Fruit fly (Drosophila melanogaster) whole organism, embryonic: ENCODE results near the gene hob.

ENCODE experiments used
- Abd-B ChIP-seq: fragments of 200-800 bp; sonication (Bioruptor generic); optimal IDR thresholded peaks from 2 replicates; lab custom pipeline; 2018; ENCODE audit warnings: missing biosample characterization, mild to moderate bottlenecking, missing genetic modification characterization, moderate library complexity
- CG10979 ChIP-seq: fragments of 200-800 bp; sonication (Bioruptor generic); optimal IDR thresholded peaks from 2 replicates; lab custom pipeline; 2018; ENCODE audit warnings: missing biosample characterization, mild to moderate bottlenecking, missing genetic modification characterization, moderate library complexity
- CG13123 ChIP-seq: fragments of 200-800 bp; sonication (Bioruptor generic); optimal IDR thresholded peaks from 2 replicates; lab custom pipeline; 2016; ENCODE audit warnings: missing biosample characterization, missing genetic modification characterization
- CG13775 ChIP-seq: fragments of 200-800 bp; sonication (Bioruptor generic); optimal IDR thresholded peaks from 3 replicates; lab custom pipeline; 2017; ENCODE audit warnings: missing biosample characterization, mild to moderate bottlenecking, missing genetic modification characterization
- CG14860 ChIP-seq: fragments of 200-800 bp; sonication (Bioruptor generic); IDR thresholded peaks from 3 replicates; pipeline ENCODE4 v1.3.6; 2022; ENCODE audit warnings: missing biosample characterization, missing genetic modification characterization; ENCODE audit not compliant: partially characterized antibody
- CG1602 ChIP-seq: fragments of 200-800 bp; sonication (Bioruptor generic); optimal IDR thresholded peaks from 3 replicates; lab custom pipeline; 2016; ENCODE audit warnings: missing biosample characterization, missing genetic modification characterization
- CG17361 ChIP-seq: fragments of 200-800 bp; sonication (Bioruptor generic); IDR thresholded peaks from 3 replicates; pipeline ENCODE4 v1.3.6; 2022; ENCODE audit warnings: missing biosample characterization, missing genetic modification characterization
- CG1792 ChIP-seq: fragments of 200-800 bp; sonication (Bioruptor generic); optimal IDR thresholded peaks from 2 replicates; lab custom pipeline; 2016; ENCODE audit warnings: missing biosample characterization, missing genetic modification characterization
- CG18011 ChIP-seq: fragments of 200-800 bp; sonication (Bioruptor generic); optimal IDR thresholded peaks from 2 replicates; lab custom pipeline; 2017; ENCODE audit warnings: missing biosample characterization, missing genetic modification characterization, mild to moderate bottlenecking, moderate library complexity, missing genotype
- CG18476 ChIP-seq: fragments of 200-800 bp; sonication (Bioruptor generic); optimal IDR thresholded peaks from 2 replicates; lab custom pipeline; 2016; ENCODE audit warnings: missing biosample characterization, mild to moderate bottlenecking, missing genetic modification characterization
- CG3065 ChIP-seq: fragments of 200-800 bp; sonication (Bioruptor generic); optimal IDR thresholded peaks from 2 replicates; lab custom pipeline; 2016; ENCODE audit warnings: missing biosample characterization, missing genetic modification characterization
- CG31224 ChIP-seq: fragments of 200-800 bp; sonication (Bioruptor generic); IDR thresholded peaks from 2 replicates; pipeline ENCODE4 v1.3.6; 2022; ENCODE audit warnings: missing biosample characterization, missing genetic modification characterization
- CG31388 ChIP-seq: fragments of 200-800 bp; sonication (Bioruptor generic); optimal IDR thresholded peaks from 2 replicates; lab custom pipeline; 2016; ENCODE audit warnings: missing biosample characterization, missing genetic modification characterization
- CG3281 ChIP-seq: fragments of 200-800 bp; sonication (Bioruptor generic); optimal IDR thresholded peaks from 3 replicates; lab custom pipeline; 2017; ENCODE audit warnings: missing biosample characterization, mild to moderate bottlenecking, missing genetic modification characterization
- CG34224 ChIP-seq: fragments of 200-800 bp; sonication (Bioruptor generic); IDR thresholded peaks from 3 replicates; pipeline ENCODE4 v1.3.6; 2022; ENCODE audit warnings: missing biosample characterization, missing genetic modification characterization; ENCODE audit not compliant: partially characterized antibody
- CG42726 ChIP-seq: fragments of 200-800 bp; sonication (Bioruptor generic); IDR thresholded peaks from 2 replicates; pipeline ENCODE4 v1.3.6; 2022; ENCODE audit warnings: missing biosample characterization, missing genetic modification characterization; ENCODE audit not compliant: partially characterized antibody
- CG6854 ChIP-seq: fragments of 200-800 bp; sonication (Bioruptor generic); optimal IDR thresholded peaks from 3 replicates; lab custom pipeline; 2017; ENCODE audit warnings: missing biosample characterization, mild to moderate bottlenecking, missing genetic modification characterization
- CG7357 ChIP-seq: fragments of 200-800 bp; sonication (Bioruptor generic); IDR thresholded peaks from 3 replicates; pipeline ENCODE4 v1.3.6; 2022; ENCODE audit warnings: missing biosample characterization, missing genetic modification characterization
- CG9797 ChIP-seq: fragments of 200-800 bp; sonication (Bioruptor generic); optimal IDR thresholded peaks from 3 replicates; lab custom pipeline; 2018; ENCODE audit warnings: missing biosample characterization, mild to moderate bottlenecking, missing genetic modification characterization
- CHES-1-like ChIP-seq: fragments of 200-800 bp; sonication (Bioruptor generic); optimal IDR thresholded peaks from 2 replicates; lab custom pipeline; 2016; ENCODE audit warnings: missing biosample characterization, missing genetic modification characterization
- CoRest ChIP-seq: fragments of 200-800 bp; sonication (Bioruptor generic); optimal IDR thresholded peaks from 3 replicates; lab custom pipeline; 2018; ENCODE audit warnings: missing biosample characterization, mild to moderate bottlenecking, missing genetic modification characterization, moderate library complexity
- D19A ChIP-seq: fragments of 200-800 bp; optimal IDR thresholded peaks from 3 replicates; lab custom pipeline; 2019; ENCODE audit warnings: missing biosample characterization, mild to moderate bottlenecking, missing genetic modification characterization, moderate library complexity
- Dad ChIP-seq: fragments of 200-800 bp; sonication (Bioruptor generic); optimal IDR thresholded peaks from 3 replicates; lab custom pipeline; 2016; ENCODE audit warnings: missing biosample characterization, missing genetic modification characterization
- Dfd ChIP-seq, 2 experiments: fragments of >200 bp; optimal IDR thresholded peaks; 2 replicates each; lab custom pipeline; 2017; ENCODE audit warnings: missing biosample characterization in 2 of 2, missing genetic modification characterization in 2 of 2
- HHEX ChIP-seq: fragments of 200-800 bp; sonication (Bioruptor generic); optimal IDR thresholded peaks from 3 replicates; lab custom pipeline; 2017; ENCODE audit warnings: missing biosample characterization, mild to moderate bottlenecking, missing genetic modification characterization, missing genetic modification reagents
- HmgZ ChIP-seq: fragments of 200-800 bp; sonication (Bioruptor generic); optimal IDR thresholded peaks from 2 replicates; lab custom pipeline; 2018; ENCODE audit warnings: missing biosample characterization, mild to moderate bottlenecking, missing genetic modification characterization
- Opbp ChIP-seq: fragments of 200-800 bp; sonication (Bioruptor generic); IDR thresholded peaks from 3 replicates; pipeline ENCODE4 v1.3.6; 2022; ENCODE audit warnings: missing biosample characterization, missing genetic modification characterization; ENCODE audit not compliant: partially characterized antibody
- Rfx ChIP-seq: fragments of 200-800 bp; sonication (Bioruptor generic); IDR thresholded peaks from 2 replicates; pipeline ENCODE4 v1.3.6; 2022; ENCODE audit warnings: missing biosample characterization, missing genetic modification characterization
- Six4 ChIP-seq: fragments of 200-800 bp; sonication (Bioruptor generic); optimal IDR thresholded peaks from 2 replicates; lab custom pipeline; 2016; ENCODE audit warnings: missing biosample characterization, missing genetic modification characterization
- TFAM ChIP-seq: fragments of 200-800 bp; sonication (Bioruptor generic); optimal IDR thresholded peaks from 2 replicates; lab custom pipeline; 2017; ENCODE audit warnings: missing biosample characterization, missing genetic modification characterization, inconsistent platforms
- ash1 ChIP-seq: fragments of 200-800 bp; sonication (Bioruptor generic); optimal IDR thresholded peaks from 2 replicates; lab custom pipeline; 2018; ENCODE audit warnings: missing biosample characterization, mild to moderate bottlenecking, missing genetic modification characterization
- ato ChIP-seq: fragments of 200-800 bp; sonication (Bioruptor generic); IDR thresholded peaks from 2 replicates; pipeline ENCODE4 v1.3.6; 2022; ENCODE audit warnings: missing biosample characterization, missing genetic modification characterization; ENCODE audit not compliant: partially characterized antibody
- az2 ChIP-seq: fragments of 200-800 bp; sonication (Bioruptor generic); optimal IDR thresholded peaks from 3 replicates; lab custom pipeline; 2016; ENCODE audit warnings: missing biosample characterization, missing genetic modification characterization
- croc ChIP-seq: fragments of 200-800 bp; sonication (Bioruptor generic); conservative IDR thresholded peaks from 3 replicates; pipeline ENCODE4 v1.3.6; 2022; ENCODE audit warnings: missing biosample characterization, missing genetic modification characterization
- emc ChIP-seq: fragments of 200-800 bp; sonication (Bioruptor generic); optimal IDR thresholded peaks from 2 replicates; lab custom pipeline; 2016; ENCODE audit warnings: missing biosample characterization, missing genetic modification characterization
- ems ChIP-seq: fragments of 200-800 bp; sonication (Bioruptor generic); optimal IDR thresholded peaks from 3 replicates; lab custom pipeline; 2016; ENCODE audit warnings: missing biosample characterization, missing genetic modification characterization
- esg ChIP-seq: fragments of 200-800 bp; sonication (Bioruptor generic); conservative IDR thresholded peaks from 2 replicates; pipeline ENCODE4 v1.3.6; 2022; ENCODE audit warnings: missing biosample characterization, missing genetic modification characterization
- fd96Cb ChIP-seq: fragments of 200-800 bp; sonication (Bioruptor generic); optimal IDR thresholded peaks from 2 replicates; lab custom pipeline; 2018; ENCODE audit warnings: missing biosample characterization, mild to moderate bottlenecking, missing genetic modification characterization, moderate library complexity
- gsb-n ChIP-seq: fragments of 200-800 bp; sonication (Bioruptor generic); optimal IDR thresholded peaks from 3 replicates; lab custom pipeline; 2018; ENCODE audit warnings: missing biosample characterization, mild to moderate bottlenecking, missing genetic modification characterization
- her ChIP-seq: fragments of 200-800 bp; sonication (Bioruptor generic); optimal IDR thresholded peaks from 2 replicates; lab custom pipeline; 2016; ENCODE audit warnings: missing biosample characterization, missing genetic modification characterization
- jing ChIP-seq: fragments of 200-800 bp; sonication (Bioruptor generic); optimal IDR thresholded peaks from 2 replicates; lab custom pipeline; 2018; ENCODE audit warnings: missing biosample characterization, mild to moderate bottlenecking, missing genetic modification characterization
- lola ChIP-seq, 3 experiments: fragments of >200 bp in 2 of 3; fragments of 200-800 bp in 1 of 3; sonication (Bioruptor generic) in 1 of 3; optimal IDR thresholded peaks; 2 replicates each; lab custom pipeline; 2017 to 2019; ENCODE audit warnings: missing biosample characterization in 3 of 3, missing genetic modification characterization in 3 of 3, mild to moderate bottlenecking in 1 of 3, moderate library complexity in 1 of 3
- nerfin-1 ChIP-seq: fragments of 200-800 bp; sonication (Bioruptor generic); optimal IDR thresholded peaks from 3 replicates; lab custom pipeline; 2019; ENCODE audit warnings: missing biosample characterization, mild to moderate bottlenecking, missing genetic modification characterization, moderate library complexity
- ranshi ChIP-seq: fragments of 200-800 bp; sonication (Bioruptor generic); IDR thresholded peaks from 2 replicates; pipeline ENCODE4 v1.3.6; 2022; ENCODE audit warnings: missing biosample characterization, missing genetic modification characterization
- sima ChIP-seq: fragments of 200-800 bp; sonication (Bioruptor generic); optimal IDR thresholded peaks from 2 replicates; lab custom pipeline; 2016; ENCODE audit warnings: missing biosample characterization, missing genetic modification characterization
- sna ChIP-seq: fragments of 200-800 bp; sonication (Bioruptor generic); IDR thresholded peaks from 2 replicates; pipeline ENCODE4 v1.3.6; 2022; ENCODE audit warnings: missing biosample characterization, missing genetic modification characterization; ENCODE audit not compliant: partially characterized antibody
- ssp ChIP-seq: fragments of 200-800 bp; sonication (Bioruptor generic); IDR thresholded peaks from 2 replicates; pipeline ENCODE4 v1.3.6; 2022; ENCODE audit warnings: missing biosample characterization, missing genetic modification characterization
- unc-4 ChIP-seq: fragments of 200-800 bp; sonication (Bioruptor generic); IDR thresholded peaks from 2 replicates; pipeline ENCODE4 v1.3.6; 2022; ENCODE audit warnings: missing biosample characterization, missing genetic modification characterization; ENCODE audit not compliant: partially characterized antibody
- usp ChIP-seq: fragments of >200 bp; optimal IDR thresholded peaks from 2 replicates; lab custom pipeline; 2017; ENCODE audit warnings: missing biosample characterization, missing genetic modification characterization
- vnd ChIP-seq: fragments of 200-800 bp; sonication (Bioruptor generic); IDR thresholded peaks from 3 replicates; pipeline ENCODE4 v1.3.6; 2022; ENCODE audit warnings: missing biosample characterization, missing genetic modification characterization; ENCODE audit not compliant: partially characterized antibody

Gene hob

dm6 chr3L:3179474-3179873, 39.2 kb downstream of the hob start (continued):
- peak; percentile 78 for TF ChIP-seq CG13775 (GFP tag; lab: Kevin White, UChicago)
- TF ChIP-seq Dfd (GFP tag; optimal IDR thresholded peaks at IDR 0.05; lab: Kevin White, UChicago), result no peak
- peak; percentile 93 for TF ChIP-seq CG3281
- TF ChIP-seq TFAM (GFP tag; lab: Kevin White, UChicago), result peak; percentile 27
- TF ChIP-seq CG18011 (GFP tag; lab: Kevin White, UChicago), result peak; percentile 69
- peak; percentile 88 for TF ChIP-seq ems
- no peak for TF ChIP-seq CG13123 (GFP tag; lab: Kevin White, UChicago)
- TF ChIP-seq CG6854, result peak; percentile 82
- no peak for TF ChIP-seq emc (GFP tag; lab: Kevin White, UChicago)
- TF ChIP-seq sna (GFP tag; lab: Robert Waterston, UW), result no peak
- no peak for TF ChIP-seq CG42726 (GFP tag; lab: Robert Waterston, UW)
- peak; percentile 82 for TF ChIP-seq CG18476 (GFP tag; lab: Kevin White, UChicago)
- TF ChIP-seq her, result peak; percentile 76
- TF ChIP-seq croc (GFP tag; lab: Robert Waterston, UW), result peak; percentile 83
- no peak for TF ChIP-seq vnd (GFP tag; lab: Robert Waterston, UW)
- TF ChIP-seq esg, result peak; percentile 71
- TF ChIP-seq ato (GFP tag; lab: Robert Waterston, UW), result no peak
- TF ChIP-seq CG3065 (GFP tag; lab: Kevin White, UChicago), result peak; percentile 68
- peak in 1 of 3 experiments; percentile 80 for TF ChIP-seq lola (GFP tag; optimal IDR thresholded peaks at IDR 0.05; lab: Kevin White, UChicago)
- no peak for TF ChIP-seq ash1 (GFP tag; lab: Kevin White, UChicago)
- peak; percentile 78 for TF ChIP-seq CG7357 (GFP tag; lab: Robert Waterston, UW)
- TF ChIP-seq CoRest, result no peak
- peak; percentile 85 for TF ChIP-seq HmgZ (tag; lab: Kevin White, UChicago)
- TF ChIP-seq CG9797 (GFP tag; lab: Kevin White, UChicago), result no peak
- peak; percentile 83 for TF ChIP-seq az2 (GFP tag; lab: Kevin White, UChicago)
- TF ChIP-seq CG14860 (GFP tag; lab: Robert Waterston, UW), result no peak
- peak; percentile 92 for TF ChIP-seq CG10979 (tag; lab: Kevin White, UChicago)
- TF ChIP-seq CG17361, result no peak; the same call in 2 of the 3 replicates
- TF ChIP-seq Dad (GFP tag; lab: Kevin White, UChicago), result peak; percentile 78
- TF ChIP-seq Rfx, result peak; percentile 94
- peak; percentile 91 for TF ChIP-seq ranshi (GFP tag; lab: Robert Waterston, UW)
- TF ChIP-seq usp (GFP tag; lab: Kevin White, UChicago), result no peak
- no peak for TF ChIP-seq sima (GFP tag; lab: Kevin White, UChicago)
- peak; percentile 56 for TF ChIP-seq CHES-1-like (GFP tag; lab: Kevin White, UChicago)
- TF ChIP-seq CG1602, result peak; percentile 77
- no peak for TF ChIP-seq CG34224 (GFP tag; lab: Robert Waterston, UW)
- no peak for TF ChIP-seq D19A (tag; lab: Kevin White, UChicago)
- TF ChIP-seq Six4 (GFP tag; lab: Kevin White, UChicago), result peak; percentile 82
- peak; percentile 44 for TF ChIP-seq CG31388 (GFP tag; lab: Kevin White, UChicago)
- peak; percentile 89 for TF ChIP-seq HHEX (GFP tag; lab: Kevin White, UChicago)
- no peak for TF ChIP-seq unc-4 (GFP tag; lab: Robert Waterston, UW)
- TF ChIP-seq fd96Cb (tag; lab: Kevin White, UChicago), result peak; percentile 87
- peak; percentile 52 for TF ChIP-seq nerfin-1 (tag; lab: Kevin White, UChicago)
- TF ChIP-seq ssp (GFP tag; lab: Robert Waterston, UW), result peak; percentile 75
- peak; percentile 83 for TF ChIP-seq gsb-n (tag; lab: Kevin White, UChicago)
- TF ChIP-seq CG1792, result peak; percentile 58
- peak; percentile 82 for TF ChIP-seq CG31224 (GFP tag; lab: Robert Waterston, UW)
- peak; percentile 48 for TF ChIP-seq Abd-B (GFP tag; lab: Kevin White, UChicago)
- no peak for TF ChIP-seq Opbp (GFP tag; lab: Robert Waterston, UW)
- peak; percentile 54 for TF ChIP-seq jing (GFP tag; lab: Kevin White, UChicago)
